Worm (Caenorhabditis elegans) whole organism, L3 larva: ENCODE data around the gene ent-7.

Experiments
- ZK546.5 ChIP-seq: sonication (generic microtip); optimal IDR thresholded peaks from 2 replicates; lab custom pipeline; 2017; ENCODE audit warnings: missing biosample characterization, missing genetic modification characterization
- ceh-82 ChIP-seq: fragments of 150-350 bp; optimal IDR thresholded peaks from 2 replicates; lab custom pipeline; 2014; ENCODE audit warnings: missing biosample characterization, missing genetic modification characterization
- egl-5 ChIP-seq: fragments of 150-350 bp; optimal IDR thresholded peaks from 2 replicates; lab custom pipeline; 2017; ENCODE audit warnings: missing biosample characterization, missing genetic modification reagents, missing genetic modification characterization, inconsistent platforms
- elt-2 ChIP-seq: sonication (generic microtip); optimal IDR thresholded peaks from 2 replicates; lab custom pipeline; 2016; ENCODE audit warnings: missing genetic modification reagents, mild to moderate bottlenecking, missing genetic modification characterization, missing compliant biosample characterization
- fos-1 ChIP-seq: fragments of 150-350 bp; optimal IDR thresholded peaks from 2 replicates; lab custom pipeline; 2014; ENCODE audit warnings: missing biosample characterization, missing genetic modification characterization
- lin-39 ChIP-seq: fragments of 150-350 bp; optimal IDR thresholded peaks from 2 replicates; lab custom pipeline; 2018; ENCODE audit warnings: missing biosample characterization, missing genetic modification reagents, missing genetic modification characterization
- nhr-28 ChIP-seq: fragments of 150-350 bp; optimal IDR thresholded peaks from 2 replicates; lab custom pipeline; 2014; ENCODE audit warnings: missing biosample characterization, missing genetic modification characterization
- pqm-1 ChIP-seq: fragments of 150-350 bp; optimal IDR thresholded peaks from 2 replicates; lab custom pipeline; 2017; ENCODE audit warnings: missing biosample characterization, missing genetic modification characterization, inconsistent platforms
- unc-62 ChIP-seq: fragments of 150-350 bp; sonication (generic microtip); optimal IDR thresholded peaks from 4 replicates; lab custom pipeline; 2014; ENCODE audit warnings: missing biosample characterization, missing genetic modification reagents, missing genetic modification characterization
- ztf-4 ChIP-seq: fragments of 150-350 bp; optimal IDR thresholded peaks from 2 replicates; lab custom pipeline; 2014; ENCODE audit warnings: missing biosample characterization, missing genetic modification characterization

DNA sequence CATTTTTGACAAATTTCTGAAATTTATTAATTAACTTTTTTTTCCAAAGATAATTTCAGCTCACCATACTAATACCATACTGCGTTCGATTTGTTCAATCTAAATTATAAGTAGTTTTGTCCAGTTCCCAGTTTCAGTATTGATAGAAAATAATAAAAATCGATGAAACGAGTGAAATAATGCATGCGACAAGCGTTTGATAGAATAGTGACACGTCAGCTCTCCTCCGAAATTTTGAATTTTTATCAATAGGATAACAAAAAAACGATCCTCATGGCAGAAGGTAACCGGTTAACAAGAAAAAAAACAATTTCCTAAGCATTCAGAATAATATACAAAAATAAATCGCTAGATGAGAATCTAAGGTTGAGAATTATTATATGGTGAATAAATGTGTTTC, 15.3 kb upstream of the ent-7 start, which contains the start of gene C47E12.3:
- TF ChIP-seq ztf-4 (tag; lab: Kevin White, UChicago) = no peak
- TF ChIP-seq nhr-28 (tag; lab: Kevin White, UChicago) = no peak
- no peak for TF ChIP-seq ceh-82
- TF ChIP-seq unc-62 (GFP tag; lab: Kevin White, UChicago) = no peak
- no peak for TF ChIP-seq fos-1
- TF ChIP-seq lin-39 (tag; lab: Kevin White, UChicago) = no peak
- no peak for TF ChIP-seq pqm-1
- no peak for TF ChIP-seq ZK546.5 (tag; lab: Kevin White, UChicago)
- TF ChIP-seq elt-2 = no peak
- TF ChIP-seq egl-5 (tag; lab: Kevin White, UChicago) = no peak
